Fruit fly (Drosophila melanogaster) whole organism, prepupa: ENCODE measurements around the gene CG43673.

Experiments used
- Blimp-1 ChIP-seq: fragments of 200-800 bp; sonication (Bioruptor generic); optimal IDR thresholded peaks from 3 replicates; lab custom pipeline; 2017; ENCODE audit warnings: missing biosample characterization, missing genetic modification characterization, mild to moderate bottlenecking, moderate library complexity, missing genetic modification reagents
- CG10631 ChIP-seq: fragments of 200-800 bp; sonication (Bioruptor generic); optimal IDR thresholded peaks from 2 replicates; lab custom pipeline; 2016; ENCODE audit warnings: missing biosample characterization, missing genetic modification characterization
- CG10669 ChIP-seq: fragments of 200-800 bp; sonication (Bioruptor generic); optimal IDR thresholded peaks from 3 replicates; lab custom pipeline; 2018; ENCODE audit warnings: missing biosample characterization, mild to moderate bottlenecking, missing genetic modification characterization, moderate library complexity
- CG32006 ChIP-seq: fragments of 200-800 bp; sonication (Bioruptor generic); optimal IDR thresholded peaks from 3 replicates; lab custom pipeline; 2017; ENCODE audit warnings: missing biosample characterization, mild to moderate bottlenecking, missing genetic modification characterization
- CG3919 ChIP-seq: fragments of 200-800 bp; sonication (Bioruptor generic); optimal IDR thresholded peaks from 3 replicates; lab custom pipeline; 2016; ENCODE audit warnings: missing biosample characterization, missing genetic modification characterization
- CG6854 ChIP-seq: fragments of 200-800 bp; sonication (Bioruptor generic); optimal IDR thresholded peaks from 2 replicates; lab custom pipeline; 2017; ENCODE audit warnings: missing biosample characterization, mild to moderate bottlenecking, missing genetic modification characterization
- CG9139 ChIP-seq: fragments of 200-800 bp; sonication (Bioruptor generic); optimal IDR thresholded peaks from 3 replicates; lab custom pipeline; 2017; ENCODE audit warnings: missing biosample characterization, mild to moderate bottlenecking, missing genetic modification characterization
- Eip93F ChIP-seq: fragments of 200-800 bp; sonication (Bioruptor generic); optimal IDR thresholded peaks from 2 replicates; lab custom pipeline; 2016; ENCODE audit warnings: missing biosample characterization, mild to moderate bottlenecking, missing genetic modification characterization
- Ets96B ChIP-seq: fragments of 200-800 bp; optimal IDR thresholded peaks from 2 replicates; lab custom pipeline; 2019; ENCODE audit warnings: missing biosample characterization, mild to moderate bottlenecking, missing genetic modification characterization, moderate library complexity
- Lpt ChIP-seq: fragments of 200-800 bp; sonication (Bioruptor generic); optimal IDR thresholded peaks from 3 replicates; lab custom pipeline; 2016; ENCODE audit warnings: missing biosample characterization, missing genetic modification characterization
- OdsH ChIP-seq: fragments of 200-800 bp; sonication (Bioruptor generic); optimal IDR thresholded peaks from 3 replicates; lab custom pipeline; 2016; ENCODE audit warnings: missing biosample characterization, missing genetic modification characterization
- vri ChIP-seq: fragments of 200-800 bp; sonication (Bioruptor generic); optimal IDR thresholded peaks from 3 replicates; lab custom pipeline; 2016; ENCODE audit warnings: missing biosample characterization, mild to moderate bottlenecking, missing genetic modification characterization

- TF ChIP-seq Ets96B (tag; lab: Kevin White, UChicago) (no peak), CG6854 (GFP tag; lab: Kevin White, UChicago) (no peak), Lpt (GFP tag; lab: Kevin White, UChicago) (no peak), OdsH (GFP tag; lab: Kevin White, UChicago) (no peak), vri (GFP tag; lab: Kevin White, UChicago) (peak; percentile 37), Blimp-1 (no peak), CG3919 (GFP tag; lab: Kevin White, UChicago) (no peak), CG10631 (no peak), CG32006 (no peak), Eip93F (no peak), CG9139 (GFP tag; lab: Kevin White, UChicago) (no peak), CG10669 (GFP tag; lab: Kevin White, UChicago) (no peak)
Measured at dm6 chrX:15758692-15759240, 20.2 kb upstream of the CG43673 start.
